Fruit fly (Drosophila melanogaster) whole organism, embryonic: ENCODE data around the gene Sec15.
A peak's percentile ranks its signal among the peaks of the same experiment; 100 is the strongest.

Experiments used
- ATbp ChIP-seq: fragments of 200-800 bp; sonication (Bioruptor generic); optimal IDR thresholded peaks from 2 replicates; lab custom pipeline; 2017; ENCODE audit warnings: missing biosample characterization, mild to moderate bottlenecking, missing genetic modification characterization, missing genetic modification reagents
- Ada2b ChIP-seq: fragments of 200-800 bp; sonication (Bioruptor generic); IDR thresholded peaks from 2 replicates; pipeline ENCODE4 v1.3.6; 2022; ENCODE audit warnings: missing biosample characterization, missing genetic modification characterization
- Adf1 ChIP-seq: fragments of 200-800 bp; sonication (Bioruptor generic); IDR thresholded peaks from 2 replicates; pipeline ENCODE4 v1.3.6; 2022; ENCODE audit warnings: missing biosample characterization, missing genetic modification characterization
- Atf6 ChIP-seq: fragments of 200-800 bp; sonication (Bioruptor generic); IDR thresholded peaks from 2 replicates; pipeline ENCODE4 v1.3.6; 2022; ENCODE audit warnings: missing biosample characterization, missing genetic modification characterization
- Awh ChIP-seq: fragments of 200-800 bp; sonication (Bioruptor generic); IDR thresholded peaks from 2 replicates; pipeline ENCODE4, ENCODE4 v1.3.6; 2022; ENCODE audit warnings: missing biosample characterization, missing genetic modification characterization
- BEAF-32 ChIP-seq: fragments of 200-800 bp; sonication (Bioruptor generic); optimal IDR thresholded peaks from 3 replicates; lab custom pipeline; 2017; ENCODE audit warnings: missing biosample characterization, missing genetic modification characterization, mild to moderate bottlenecking, moderate library complexity, missing genetic modification reagents
- BtbVII ChIP-seq: fragments of 200-800 bp; sonication (Bioruptor generic); optimal IDR thresholded peaks from 3 replicates; lab custom pipeline; 2017; ENCODE audit warnings: missing biosample characterization, mild to moderate bottlenecking, missing genetic modification characterization
- CG11456 ChIP-seq: fragments of 200-800 bp; sonication (Bioruptor generic); IDR thresholded peaks from 3 replicates; pipeline ENCODE4 v1.3.6; 2022; ENCODE audit warnings: missing biosample characterization, missing genetic modification characterization
- CG12236 ChIP-seq: fragments of 200-800 bp; sonication (Bioruptor generic); optimal IDR thresholded peaks from 2 replicates; lab custom pipeline; 2016; ENCODE audit warnings: missing biosample characterization, missing genetic modification characterization
- CG14050 ChIP-seq: fragments of 200-800 bp; sonication (Bioruptor generic); IDR thresholded peaks from 3 replicates; pipeline ENCODE4 v1.3.6; 2022; ENCODE audit warnings: missing biosample characterization, missing genetic modification characterization
- CG15073 ChIP-seq: fragments of 200-800 bp; sonication (Bioruptor generic); optimal IDR thresholded peaks from 2 replicates; lab custom pipeline; 2016; ENCODE audit warnings: missing biosample characterization, missing genetic modification characterization
- CG15514 ChIP-seq: fragments of 200-800 bp; sonication (Bioruptor generic); optimal IDR thresholded peaks from 3 replicates; lab custom pipeline; 2017; ENCODE audit warnings: missing biosample characterization, missing genetic modification characterization, mild to moderate bottlenecking, moderate library complexity, missing genetic modification reagents
- CG17568 ChIP-seq: fragments of 200-800 bp; sonication (Bioruptor generic); optimal IDR thresholded peaks from 2 replicates; lab custom pipeline; 2018; ENCODE audit warnings: missing biosample characterization, mild to moderate bottlenecking, missing genetic modification characterization, moderate library complexity
- CG17829 ChIP-seq: fragments of 200-800 bp; optimal IDR thresholded peaks from 2 replicates; lab custom pipeline; 2019; ENCODE audit warnings: missing biosample characterization, mild to moderate bottlenecking, missing genetic modification characterization, moderate library complexity
- CG1792 ChIP-seq: fragments of 200-800 bp; sonication (Bioruptor generic); optimal IDR thresholded peaks from 2 replicates; lab custom pipeline; 2016; ENCODE audit warnings: missing biosample characterization, missing genetic modification characterization
- CG2199 ChIP-seq: fragments of 200-800 bp; sonication (Bioruptor generic); IDR thresholded peaks from 3 replicates; pipeline ENCODE4 v1.3.6; 2022; ENCODE audit warnings: missing biosample characterization, missing genetic modification characterization
- CG2712 ChIP-seq: fragments of 200-800 bp; optimal IDR thresholded peaks from 3 replicates; lab custom pipeline; 2019; ENCODE audit warnings: missing biosample characterization, mild to moderate bottlenecking, missing genetic modification characterization, moderate library complexity
- CG33213 ChIP-seq: fragments of 200-800 bp; sonication (Bioruptor generic); optimal IDR thresholded peaks from 3 replicates; lab custom pipeline; 2016; ENCODE audit warnings: missing biosample characterization, missing genetic modification characterization
- CG3726 ChIP-seq: fragments of 200-800 bp; sonication (Bioruptor generic); IDR thresholded peaks from 3 replicates; pipeline ENCODE4, ENCODE4 v1.3.6; 2022; ENCODE audit warnings: missing biosample characterization, missing genetic modification characterization
- CG4730 ChIP-seq: fragments of 200-800 bp; sonication (Bioruptor generic); IDR thresholded peaks from 2 replicates; pipeline ENCODE4 v1.3.6; 2022; ENCODE audit warnings: missing biosample characterization, missing genetic modification characterization
- CG6683 ChIP-seq: fragments of 200-800 bp; sonication (Bioruptor generic); optimal IDR thresholded peaks from 2 replicates; lab custom pipeline; 2017; ENCODE audit warnings: missing biosample characterization, mild to moderate bottlenecking, missing genetic modification characterization, missing genetic modification reagents
- CG7928 ChIP-seq: fragments of 200-800 bp; sonication (Bioruptor generic); optimal IDR thresholded peaks from 2 replicates; lab custom pipeline; 2017; ENCODE audit warnings: missing biosample characterization, mild to moderate bottlenecking, missing genetic modification characterization
- CG8359 ChIP-seq: fragments of 200-800 bp; sonication (Bioruptor generic); optimal IDR thresholded peaks from 2 replicates; lab custom pipeline; 2017; ENCODE audit warnings: missing biosample characterization, mild to moderate bottlenecking, missing genetic modification characterization, borderline replicate concordance
- CG8388 ChIP-seq: fragments of 200-800 bp; sonication (Bioruptor generic); optimal IDR thresholded peaks from 2 replicates; lab custom pipeline; 2019; ENCODE audit warnings: missing biosample characterization, mild to moderate bottlenecking, missing genetic modification characterization, moderate library complexity
- Dll ChIP-seq: fragments of 200-800 bp; sonication (Bioruptor generic); IDR thresholded peaks from 4 replicates; pipeline ENCODE4 v1.3.6; 2022; ENCODE audit warnings: missing biosample characterization, missing genetic modification characterization; ENCODE audit not compliant: partially characterized antibody
- Doc2 ChIP-seq: fragments of 200-800 bp; sonication (Bioruptor generic); IDR thresholded peaks from 2 replicates; pipeline ENCODE4 v1.3.6; 2022; ENCODE audit warnings: missing biosample characterization, missing genetic modification characterization
- Dp ChIP-seq: fragments of 200-800 bp; sonication (Bioruptor generic); optimal IDR thresholded peaks from 2 replicates; lab custom pipeline; 2018; ENCODE audit warnings: missing biosample characterization, mild to moderate bottlenecking, missing genetic modification characterization, moderate library complexity
- Drgx ChIP-seq: fragments of 200-800 bp; sonication (Bioruptor generic); IDR thresholded peaks from 2 replicates; pipeline ENCODE4 v1.3.6; 2022; ENCODE audit warnings: missing biosample characterization, missing genetic modification characterization
- Fer3 ChIP-seq: fragments of 200-800 bp; sonication (Bioruptor generic); optimal IDR thresholded peaks from 2 replicates; lab custom pipeline; 2018; ENCODE audit warnings: missing biosample characterization, mild to moderate bottlenecking, missing genetic modification characterization, moderate library complexity
- HLH4C ChIP-seq: fragments of 200-800 bp; sonication (Bioruptor generic); IDR thresholded peaks from 3 replicates; pipeline ENCODE4 v1.3.6; 2022; ENCODE audit warnings: missing biosample characterization, missing genetic modification characterization; ENCODE audit not compliant: partially characterized antibody
- Hand ChIP-seq: fragments of 200-800 bp; sonication (Bioruptor generic); optimal IDR thresholded peaks from 2 replicates; lab custom pipeline; 2017; ENCODE audit warnings: mild to moderate bottlenecking, missing biosample characterization, missing genetic modification reagents, missing genetic modification characterization
- Hmr ChIP-seq: fragments of 200-800 bp; sonication (Bioruptor generic); optimal IDR thresholded peaks from 3 replicates; lab custom pipeline; 2017; ENCODE audit warnings: mild to moderate bottlenecking, missing biosample characterization, missing genetic modification reagents, missing genetic modification characterization
- Hr51 ChIP-seq, 2 experiments: fragments of 200-800 bp; sonication (Bioruptor generic); optimal IDR thresholded peaks; 2 replicates in 1 of 2; 3 replicates in 1 of 2; lab custom pipeline; 2016 to 2018; ENCODE audit warnings: missing biosample characterization in 2 of 2, missing genetic modification characterization in 2 of 2, mild to moderate bottlenecking in 1 of 2, moderate library complexity in 1 of 2
- NC2α ChIP-seq: fragments of 200-800 bp; sonication (Bioruptor generic); optimal IDR thresholded peaks from 2 replicates; lab custom pipeline; 2016; ENCODE audit warnings: missing biosample characterization, missing genetic modification characterization
- NK7.1 ChIP-seq: fragments of 200-800 bp; sonication (Bioruptor generic); optimal IDR thresholded peaks from 3 replicates; lab custom pipeline; 2016; ENCODE audit warnings: missing biosample characterization, missing genetic modification characterization
- Stat92E ChIP-seq, 3 experiments: fragments of >200 bp in 2 of 3; fragments of 200-800 bp in 1 of 3; sonication (Bioruptor generic) in 1 of 3; optimal IDR thresholded peaks; 2 replicates each; lab custom pipeline; 2017 to 2019; ENCODE audit warnings: missing biosample characterization in 3 of 3, missing genetic modification characterization in 3 of 3, mild to moderate bottlenecking in 1 of 3, moderate library complexity in 1 of 3
- Xbp1 ChIP-seq: fragments of 200-800 bp; sonication (Bioruptor generic); optimal IDR thresholded peaks from 3 replicates; lab custom pipeline; 2016; ENCODE audit warnings: missing biosample characterization, mild to moderate bottlenecking, missing genetic modification characterization
- br ChIP-seq: fragments of >200 bp; optimal IDR thresholded peaks from 2 replicates; lab custom pipeline; 2017
- bsh ChIP-seq, 2 experiments: fragments of 200-800 bp; sonication (Bioruptor generic); optimal IDR thresholded peaks; 2 replicates each; lab custom pipeline; 2017 to 2018; ENCODE audit warnings: mild to moderate bottlenecking in 2 of 2, missing biosample characterization in 2 of 2, missing genetic modification characterization in 2 of 2, moderate library complexity in 1 of 2
- cad ChIP-seq: fragments of >200 bp; optimal IDR thresholded peaks from 2 replicates; lab custom pipeline; 2017; ENCODE audit warnings: missing biosample characterization, missing genetic modification characterization
- ewg ChIP-seq: fragments of 200-800 bp; sonication (Bioruptor generic); optimal IDR thresholded peaks from 3 replicates; lab custom pipeline; 2017; ENCODE audit warnings: mild to moderate bottlenecking, missing biosample characterization, missing genetic modification reagents, missing genetic modification characterization
- exex ChIP-seq: fragments of 200-800 bp; sonication (Bioruptor generic); optimal IDR thresholded peaks from 4 replicates; lab custom pipeline; 2018; ENCODE audit warnings: missing biosample characterization, mild to moderate bottlenecking, missing genetic modification characterization, moderate library complexity
- eyg ChIP-seq: fragments of 200-800 bp; sonication (Bioruptor generic); optimal IDR thresholded peaks from 3 replicates; lab custom pipeline; 2016; ENCODE audit warnings: missing biosample characterization, missing genetic modification characterization
- gem ChIP-seq: fragments of 200-800 bp; sonication (Bioruptor generic); optimal IDR thresholded peaks from 2 replicates; lab custom pipeline; 2019; ENCODE audit warnings: missing biosample characterization, mild to moderate bottlenecking, missing genetic modification characterization, moderate library complexity
- kay ChIP-seq: fragments of 200-800 bp; sonication (Bioruptor generic); optimal IDR thresholded peaks from 2 replicates; lab custom pipeline; 2016; ENCODE audit warnings: missing biosample characterization, missing genetic modification characterization
- lab ChIP-seq: fragments of 200-800 bp; sonication (Bioruptor generic); optimal IDR thresholded peaks from 3 replicates; lab custom pipeline; 2017; ENCODE audit warnings: missing biosample characterization, missing genetic modification characterization, mild to moderate bottlenecking, moderate library complexity, missing genetic modification reagents
- mirr ChIP-seq: fragments of 200-800 bp; sonication (Bioruptor generic); optimal IDR thresholded peaks from 3 replicates; lab custom pipeline; 2018; ENCODE audit warnings: missing biosample characterization, mild to moderate bottlenecking, missing genetic modification characterization
- nmo ChIP-seq: fragments of 200-800 bp; sonication (Bioruptor generic); optimal IDR thresholded peaks from 2 replicates; lab custom pipeline; 2018; ENCODE audit warnings: missing biosample characterization, mild to moderate bottlenecking, missing genetic modification characterization, moderate library complexity
- rib ChIP-seq: fragments of 200-800 bp; sonication (Bioruptor generic); IDR thresholded peaks from 2 replicates; pipeline ENCODE4 v1.3.6; 2022; ENCODE audit warnings: missing biosample characterization, missing genetic modification characterization
- ssp ChIP-seq: fragments of 200-800 bp; sonication (Bioruptor generic); IDR thresholded peaks from 2 replicates; pipeline ENCODE4 v1.3.6; 2022; ENCODE audit warnings: missing biosample characterization, missing genetic modification characterization
- tup ChIP-seq: fragments of 200-800 bp; sonication (Bioruptor generic); optimal IDR thresholded peaks from 2 replicates; lab custom pipeline; 2016; ENCODE audit warnings: missing biosample characterization, mild to moderate bottlenecking, missing genetic modification characterization, moderate library complexity

Sec15 gene

DNA sequence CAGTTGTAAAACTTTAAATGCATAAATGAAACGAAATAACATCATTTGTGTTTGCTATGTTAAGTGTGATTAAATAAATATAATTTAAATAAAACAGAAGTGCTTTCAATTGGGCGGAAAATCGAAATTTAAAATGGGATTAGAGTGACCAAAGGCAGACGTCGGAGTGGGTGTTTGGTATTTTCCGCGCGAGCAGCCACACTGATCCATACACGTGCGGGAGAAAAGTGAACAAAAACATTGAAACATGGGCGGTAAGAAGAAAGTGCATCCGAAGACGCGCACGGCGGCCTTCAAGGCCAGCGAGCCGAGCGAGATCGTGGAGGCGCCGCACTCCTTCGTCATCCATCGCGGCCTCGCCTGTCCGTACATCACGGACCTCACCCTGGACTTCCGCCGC, 8.3 kb upstream of the Sec15 start, which contains the start of gene ppan (continued):
- TF ChIP-seq CG15514 (GFP tag; lab: Kevin White, UChicago) (peak; percentile 66), tup (GFP tag; lab: Kevin White, UChicago) (no peak), ewg (GFP tag; lab: Kevin White, UChicago) (no peak), exex (tag; lab: Kevin White, UChicago) (no peak), Drgx (GFP tag; lab: Robert Waterston, UW) (no peak), CG8388 (GFP tag; lab: Kevin White, UChicago) (no peak), CG2199 (GFP tag; lab: Robert Waterston, UW) (no peak), CG33213 (no peak), Hr51 (GFP tag; optimal IDR thresholded peaks at IDR 0.05; lab: Kevin White, UChicago) (no peak), gem (tag; lab: Kevin White, UChicago) (no peak), CG15073 (GFP tag; lab: Kevin White, UChicago) (no peak), ssp (GFP tag; lab: Robert Waterston, UW) (peak; percentile 46), Doc2 (GFP tag; lab: Robert Waterston, UW) (no peak), Stat92E (GFP tag; optimal IDR thresholded peaks at IDR 0.05; lab: Kevin White, UChicago) (no peak), eyg (GFP tag; lab: Kevin White, UChicago) (no peak), Xbp1 (no peak), mirr (GFP tag; lab: Kevin White, UChicago) (no peak), Hmr (no peak), CG4730 (GFP tag; lab: Robert Waterston, UW) (no peak), kay (GFP tag; lab: Kevin White, UChicago) (no peak), CG1792 (no peak), Ada2b (no peak), Atf6 (GFP tag; lab: Robert Waterston, UW) (no peak), Dll (0 out of 4 replicates have a peak, but pooled peaks have one; percentile 34), CG7928 (GFP tag; lab: Kevin White, UChicago) (no peak), Fer3 (no peak), CG17568 (no peak), CG3726 (GFP tag; lab: Robert Waterston, UW) (no peak), NK7.1 (no peak), lab (GFP tag; lab: Kevin White, UChicago) (no peak), Dp (peak; percentile 84), CG17829 (tag; lab: Kevin White, UChicago) (peak; percentile 11), HLH4C (peak; percentile 43; the same call in 1 of the 3 replicates), CG2712 (tag; lab: Kevin White, UChicago) (peak; percentile 8), CG12236 (GFP tag; lab: Kevin White, UChicago) (no peak), CG14050 (GFP tag; lab: Robert Waterston, UW) (no peak), Hand (GFP tag; lab: Kevin White, UChicago) (no peak), bsh (GFP tag; optimal IDR thresholded peaks at IDR 0.05; lab: Kevin White, UChicago) (no peak), BtbVII (GFP tag; lab: Kevin White, UChicago) (no peak), Adf1 (no peak), BEAF-32 (peak; percentile 39), Awh (GFP tag; lab: Robert Waterston, UW) (no peak), CG11456 (GFP tag; lab: Robert Waterston, UW) (no peak), CG8359 (GFP tag; lab: Kevin White, UChicago) (no peak), cad (GFP tag; lab: Kevin White, UChicago) (no peak), NC2α (no peak), CG6683 (no peak), br (lab: Kevin White, UChicago) (no peak), rib (GFP tag; lab: Robert Waterston, UW) (no peak), nmo (GFP tag; lab: Kevin White, UChicago) (no peak), ATbp (GFP tag; lab: Kevin White, UChicago) (no peak)
